Fruit fly (Drosophila melanogaster): ENCODE results near the gene CG31088.

CG31088 gene

DNA sequence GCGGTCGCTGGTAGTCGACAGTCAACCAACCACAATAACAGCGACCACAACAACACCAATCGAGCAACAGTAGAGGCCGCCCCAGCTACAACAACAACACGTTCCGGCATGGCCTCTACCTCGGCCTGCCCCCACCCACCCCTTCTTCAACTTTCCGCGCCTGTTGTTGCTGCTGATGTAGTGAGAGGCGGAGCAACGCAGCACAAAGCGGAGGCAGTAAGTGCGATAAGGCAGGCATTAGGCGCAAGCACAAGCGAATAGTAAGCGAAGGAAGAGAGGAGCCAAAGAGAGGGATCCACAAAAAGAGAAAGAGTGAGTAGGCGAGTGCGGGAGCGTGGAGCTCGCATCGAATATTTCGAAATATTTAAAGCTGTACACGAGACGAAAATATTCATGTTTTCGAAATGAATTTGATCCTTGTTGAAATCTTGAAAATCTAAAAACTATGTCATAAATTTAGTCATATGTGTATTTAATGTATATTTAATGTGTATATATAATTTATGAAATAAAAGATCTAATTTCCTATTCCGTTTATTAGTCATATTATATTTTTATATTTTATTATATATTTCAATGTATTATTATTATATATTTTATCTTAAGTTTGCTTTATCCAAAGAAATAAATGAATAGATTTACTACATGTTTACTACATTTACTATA, 42.5 kb upstream of the CG31088 start (continued):
- 0 out of 2 replicates have a peak, but pooled peaks have one; percentile 35 for TF ChIP-seq CG42726 (GFP tag; IDR thresholded peaks at IDR 0.05; ENCODE audit: partially characterized antibody)
- TF ChIP-seq Blimp-1 (GFP tag; optimal IDR thresholded peaks at IDR 0.05): no peak
- peak; percentile 71 for TF ChIP-seq CG34376 (GFP tag; optimal IDR thresholded peaks at IDR 0.05)
- peak; percentile 91 for TF ChIP-seq Nf-YA (GFP tag; IDR thresholded peaks at IDR 0.05)
- TF ChIP-seq CG6175 (GFP tag; IDR thresholded peaks at IDR 0.05): peak; percentile 79
- TF ChIP-seq CG7928 (GFP tag; optimal IDR thresholded peaks at IDR 0.05): no peak
- no peak for TF ChIP-seq CG14050 (GFP tag; IDR thresholded peaks at IDR 0.05)
- no peak for TF ChIP-seq gsb (GFP tag; IDR thresholded peaks at IDR 0.05)
- TF ChIP-seq sna (GFP tag; IDR thresholded peaks at IDR 0.05; ENCODE audit: partially characterized antibody): peak; percentile 56
- peak in 1 of 2 experiments; percentile 15 for TF ChIP-seq Pdp1 (GFP tag; optimal IDR thresholded peaks at IDR 0.05)
- TF ChIP-seq zfh2 (GFP tag; optimal IDR thresholded peaks at IDR 0.05): no peak
- TF ChIP-seq Dref (GFP tag; IDR thresholded peaks at IDR 0.05): 0 out of 2 replicates have a peak, but pooled peaks have one; percentile 15
- TF ChIP-seq trem (tag; optimal IDR thresholded peaks at IDR 0.05): no peak
- TF ChIP-seq so (GFP tag; IDR thresholded peaks at IDR 0.05): no peak
- TF ChIP-seq Taf1 (GFP tag; IDR thresholded peaks at IDR 0.05): no peak
- TF ChIP-seq danr (GFP tag; IDR thresholded peaks at IDR 0.05): no peak
- TF ChIP-seq z (GFP tag; IDR thresholded peaks at IDR 0.05): no peak
- no peak for TF ChIP-seq CG11093 (GFP tag; IDR thresholded peaks at IDR 0.05)
- TF ChIP-seq CG9876 (GFP tag; optimal IDR thresholded peaks at IDR 0.05): no peak
- TF ChIP-seq NK7.1 (GFP tag; optimal IDR thresholded peaks at IDR 0.05): no peak
- TF ChIP-seq Max (GFP tag; optimal IDR thresholded peaks at IDR 0.05): no peak
- no peak for TF ChIP-seq CG6654 (GFP tag; optimal IDR thresholded peaks at IDR 0.05)
- no peak for TF ChIP-seq ham (GFP tag; IDR thresholded peaks at IDR 0.05)
- TF ChIP-seq CG14860 (GFP tag; IDR thresholded peaks at IDR 0.05; ENCODE audit: partially characterized antibody): no peak
- no peak for TF ChIP-seq CG32767 (GFP tag; IDR thresholded peaks at IDR 0.05)
- TF ChIP-seq toy (GFP tag; IDR thresholded peaks at IDR 0.05): no peak
- TF ChIP-seq CG3847 (GFP tag; IDR thresholded peaks at IDR 0.05): no peak
- no peak for TF ChIP-seq Dp (GFP tag; optimal IDR thresholded peaks at IDR 0.05)
- peak; percentile 4; the same call in 1 of the 2 replicates for TF ChIP-seq amos (GFP tag; IDR thresholded peaks at IDR 0.05; ENCODE audit: partially characterized antibody)
- no peak for TF ChIP-seq unpg (GFP tag; optimal IDR thresholded peaks at IDR 0.05)
- TF ChIP-seq CG5245 (GFP tag; optimal IDR thresholded peaks at IDR 0.05): no peak
- no peak for TF ChIP-seq sens-2 (GFP tag; IDR thresholded peaks at IDR 0.05)
- TF ChIP-seq wor (GFP tag; IDR thresholded peaks at IDR 0.05): no peak
- no peak for TF ChIP-seq CG8944 (GFP tag; optimal IDR thresholded peaks at IDR 0.05)
- no peak for TF ChIP-seq ewg (GFP tag; optimal IDR thresholded peaks at IDR 0.05)
- peak; percentile 19; the same call in 1 of the 2 replicates for TF ChIP-seq Ada2b (GFP tag; IDR thresholded peaks at IDR 0.05)
- TF ChIP-seq tll (GFP tag; optimal IDR thresholded peaks at IDR 0.05): no peak
- TF ChIP-seq CG16863 (GFP tag; optimal IDR thresholded peaks at IDR 0.05): no peak
- no peak for TF ChIP-seq luna (GFP tag; optimal IDR thresholded peaks at IDR 0.05)
- TF ChIP-seq cad (GFP tag; optimal IDR thresholded peaks at IDR 0.05): no peak
- no peak for TF ChIP-seq kah (GFP tag; optimal IDR thresholded peaks at IDR 0.05)
- peak; percentile 23; the same call in 1 of the 3 replicates for TF ChIP-seq ci (GFP tag; IDR thresholded peaks at IDR 0.05)
- TF ChIP-seq CG16813 (GFP tag; IDR thresholded peaks at IDR 0.05; ENCODE audit: partially characterized antibody): no peak
- TF ChIP-seq CG8290 (GFP tag; optimal IDR thresholded peaks at IDR 0.05): no peak
- TF ChIP-seq CG8290 (tag; optimal IDR thresholded peaks at IDR 0.05): no peak
- no peak for TF ChIP-seq prd (optimal IDR thresholded peaks at IDR 0.05)
- no peak for TF ChIP-seq prd (GFP tag; IDR thresholded peaks at IDR 0.05)
- 0 out of 2 replicates have a peak, but pooled peaks have one; percentile 17 for TF ChIP-seq Xrp1 (GFP tag; IDR thresholded peaks at IDR 0.05)
- TF ChIP-seq CG4820 (GFP tag; optimal IDR thresholded peaks at IDR 0.05): no peak
- no peak for TF ChIP-seq zf30C (GFP tag; optimal IDR thresholded peaks at IDR 0.05)
- TF ChIP-seq Bteb2 (GFP tag; optimal IDR thresholded peaks at IDR 0.05): no peak
